Worm (Caenorhabditis elegans) whole organism, L2 larva: Measurements from ENCODE around the gene M04C3.5.

ENCODE experiments used
- aly-2 ChIP-seq: fragments of 150-350 bp; optimal IDR thresholded peaks from 2 replicates; lab custom pipeline; 2014; ENCODE audit warnings: missing biosample characterization, missing genetic modification characterization
- ama-1 ChIP-seq: fragments of 150-350 bp; optimal IDR thresholded peaks from 2 replicates; lab custom pipeline; 2018; ENCODE audit warnings: inconsistent platforms
- ceh-16 ChIP-seq: fragments of 150-350 bp; optimal IDR thresholded peaks from 2 replicates; lab custom pipeline; 2014; ENCODE audit warnings: missing biosample characterization, missing genetic modification characterization
- ceh-82 ChIP-seq: fragments of 150-350 bp; optimal IDR thresholded peaks from 2 replicates; lab custom pipeline; 2014; ENCODE audit warnings: missing biosample characterization, missing genetic modification characterization
- fos-1 ChIP-seq: fragments of 150-350 bp; optimal IDR thresholded peaks from 2 replicates; lab custom pipeline; 2014; ENCODE audit warnings: missing biosample characterization, missing genetic modification characterization
- lin-39 ChIP-seq: fragments of 150-350 bp; optimal IDR thresholded peaks from 2 replicates; lab custom pipeline; 2014; ENCODE audit warnings: missing biosample characterization, missing genetic modification reagents, missing genetic modification characterization
- nhr-12 ChIP-seq: fragments of 150-350 bp; optimal IDR thresholded peaks from 2 replicates; lab custom pipeline; 2014; ENCODE audit warnings: missing biosample characterization, missing genetic modification characterization
- nhr-129 ChIP-seq: fragments of 150-350 bp; optimal IDR thresholded peaks from 2 replicates; lab custom pipeline; 2014; ENCODE audit warnings: missing biosample characterization, missing genetic modification characterization
- nhr-237 ChIP-seq: fragments of 150-350 bp; optimal IDR thresholded peaks from 2 replicates; lab custom pipeline; 2014; ENCODE audit warnings: missing biosample characterization, missing genetic modification characterization
- unc-39 ChIP-seq: fragments of 150-350 bp; optimal IDR thresholded peaks from 2 replicates; lab custom pipeline; 2014; ENCODE audit warnings: missing biosample characterization, missing genetic modification characterization
- unc-62 ChIP-seq: fragments of 150-350 bp; optimal IDR thresholded peaks from 2 replicates; lab custom pipeline; 2014; ENCODE audit warnings: missing biosample characterization, missing genetic modification reagents, missing genetic modification characterization

ce11 chrV:19470385-19470784 lies 20.9 kb downstream of the M04C3.5 start, which contains the start of gene Y43F8B.11:
- TF ChIP-seq ceh-82 (tag; lab: Kevin White, UChicago) (no peak), ama-1 (lab: Kevin White, UChicago) (no peak), fos-1 (tag; lab: Kevin White, UChicago) (no peak), aly-2 (tag; lab: Kevin White, UChicago) (no peak), nhr-12 (tag; lab: Kevin White, UChicago) (no peak), ceh-16 (tag; lab: Kevin White, UChicago) (no peak), unc-62 (GFP tag; lab: Kevin White, UChicago) (no peak), lin-39 (tag; lab: Kevin White, UChicago) (no peak), unc-39 (no peak), nhr-129 (tag; lab: Kevin White, UChicago) (no peak), nhr-237 (tag; lab: Kevin White, UChicago) (no peak)
